Fruit fly (Drosophila melanogaster): ENCODE results near the gene Ipk2.

- TF ChIP-seq Dll (optimal IDR thresholded peaks at IDR 0.05): no peak
- TF ChIP-seq usp (GFP tag; optimal IDR thresholded peaks at IDR 0.05): no peak
- TF ChIP-seq EcR (GFP tag; optimal IDR thresholded peaks at IDR 0.05): no peak
These were observed 31.6 kb downstream of the Ipk2 start, which contains the start of gene lwr for dm6 chr2L:542338-542967.
